ENCODE assay signal across 1 fruit fly cellular context in the genomic region with DNA sequence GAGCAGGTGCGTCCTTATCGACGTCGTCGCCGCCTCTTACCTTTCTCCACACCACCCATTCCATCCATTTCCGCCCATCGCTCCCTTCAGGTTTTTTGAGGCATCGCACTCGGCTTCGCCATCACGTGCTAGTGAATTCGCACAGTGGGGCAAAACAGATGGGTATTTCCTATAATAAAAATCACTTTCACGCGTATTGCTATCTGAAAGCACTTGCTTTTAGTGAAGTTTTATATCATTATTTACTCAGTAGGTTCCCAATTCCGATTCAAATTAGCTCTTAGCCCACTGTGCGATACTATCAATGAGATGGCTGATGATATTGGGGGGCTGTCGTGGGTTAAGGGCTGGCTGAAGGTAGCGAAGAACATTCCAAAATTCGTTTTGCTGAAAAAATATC.
A peak's percentile ranks its signal among the peaks of the same experiment; 100 is the strongest.
TF ChIP-seq lines count a peak whose summit lies in the region.

No protein-coding gene starts in this region.

TF ChIP-seq in whole organism, embryonic, 481 proteins besides CTCF, POLR2A, EP300 and RAD21 (continued from another document):
- TF ChIP-seq prd (optimal IDR thresholded peaks at IDR 0.05; lab: Kevin White, UChicago) = no peak
- peak; percentile 79 for TF ChIP-seq prd (GFP tag; IDR thresholded peaks at IDR 0.05; lab: Robert Waterston, UW)
- TF ChIP-seq CG18764 (GFP tag; optimal IDR thresholded peaks at IDR 0.05; lab: Kevin White, UChicago) = peak; percentile 28
- TF ChIP-seq gcm (GFP tag; optimal IDR thresholded peaks at IDR 0.05; lab: Kevin White, UChicago) = peak; percentile 11
- peak; percentile 8 for TF ChIP-seq CG15601 (tag; optimal IDR thresholded peaks at IDR 0.05; lab: Kevin White, UChicago)
- TF ChIP-seq her (GFP tag; optimal IDR thresholded peaks at IDR 0.05; lab: Kevin White, UChicago) = peak; percentile 17
- TF ChIP-seq ara (GFP tag; IDR thresholded peaks at IDR 0.05; lab: Robert Waterston, UW) = peak; percentile 69; the same call in 1 of the 2 replicates
- peak; percentile 51 for TF ChIP-seq CG15514 (GFP tag; optimal IDR thresholded peaks at IDR 0.05; lab: Kevin White, UChicago)
- TF ChIP-seq CG2712 (tag; optimal IDR thresholded peaks at IDR 0.05; lab: Kevin White, UChicago) = peak; percentile 67
- peak; percentile 37 for TF ChIP-seq CoRest (tag; optimal IDR thresholded peaks at IDR 0.05; lab: Kevin White, UChicago)
- no peak for TF ChIP-seq kah (GFP tag; optimal IDR thresholded peaks at IDR 0.05; lab: Kevin White, UChicago)
- TF ChIP-seq CG14860 (GFP tag; IDR thresholded peaks at IDR 0.05; lab: Robert Waterston, UW; ENCODE audit: partially characterized antibody) = no peak
- peak; percentile 47 for TF ChIP-seq Ssrp (tag; optimal IDR thresholded peaks at IDR 0.05; lab: Kevin White, UChicago)
- TF ChIP-seq Blimp-1 (GFP tag; optimal IDR thresholded peaks at IDR 0.05; lab: Kevin White, UChicago) = peak; percentile 68
- TF ChIP-seq CG4617 (GFP tag; optimal IDR thresholded peaks at IDR 0.05; lab: Kevin White, UChicago; ENCODE audit: borderline replicate concordance) = no peak
- peak; percentile 18 for TF ChIP-seq crc (GFP tag; optimal IDR thresholded peaks at IDR 0.05; lab: Kevin White, UChicago)
- peak; percentile 73 for TF ChIP-seq Sox102F (GFP tag; optimal IDR thresholded peaks at IDR 0.05; lab: Kevin White, UChicago)
- TF ChIP-seq CG10431 (GFP tag; optimal IDR thresholded peaks at IDR 0.05; lab: Kevin White, UChicago) = no peak
- no peak for TF ChIP-seq Dp (GFP tag; optimal IDR thresholded peaks at IDR 0.05; lab: Kevin White, UChicago)
- no peak for TF ChIP-seq gcm2 (GFP tag; optimal IDR thresholded peaks at IDR 0.05; lab: Kevin White, UChicago)
- peak; percentile 15 for TF ChIP-seq fu2 (GFP tag; optimal IDR thresholded peaks at IDR 0.05; lab: Kevin White, UChicago)
- TF ChIP-seq amos (GFP tag; IDR thresholded peaks at IDR 0.05; lab: Robert Waterston, UW; ENCODE audit: partially characterized antibody) = no peak
- TF ChIP-seq CG13296 (GFP tag; optimal IDR thresholded peaks at IDR 0.05; lab: Kevin White, UChicago) = peak; percentile 24
- no peak for TF ChIP-seq bowl (GFP tag; IDR thresholded peaks at IDR 0.05; lab: Robert Waterston, UW)
- no peak for TF ChIP-seq YL-1 (GFP tag; optimal IDR thresholded peaks at IDR 0.05; lab: Kevin White, UChicago)
- TF ChIP-seq cg (GFP tag; optimal IDR thresholded peaks at IDR 0.05; lab: Kevin White, UChicago) = no peak
- no peak for TF ChIP-seq Tbp (GFP tag; optimal IDR thresholded peaks at IDR 0.05; lab: Kevin White, UChicago)
- no peak for TF ChIP-seq CG17359 (tag; optimal IDR thresholded peaks at IDR 0.05; lab: Kevin White, UChicago)
- TF ChIP-seq ash1 (GFP tag; optimal IDR thresholded peaks at IDR 0.05; lab: Kevin White, UChicago) = no peak
- TF ChIP-seq CG11723 (GFP tag; optimal IDR thresholded peaks at IDR 0.05; lab: Kevin White, UChicago) = peak; percentile 44
- no peak for TF ChIP-seq pfk (GFP tag; optimal IDR thresholded peaks at IDR 0.05; lab: Kevin White, UChicago)
